Worm (Caenorhabditis elegans) whole organism, L2 larva: Measurements from ENCODE around the gene aat-3.

Experiments
- F13H6.1 ChIP-seq: sonication (generic microtip); optimal IDR thresholded peaks from 2 replicates; lab custom pipeline; 2016; ENCODE audit warnings: missing genetic modification characterization, missing compliant biosample characterization
- egl-27 ChIP-seq: sonication (generic microtip); optimal IDR thresholded peaks from 3 replicates; lab custom pipeline; 2017; ENCODE audit warnings: missing biosample characterization, missing genetic modification reagents, missing genetic modification characterization

- TF ChIP-seq F13H6.1 (tag; lab: Kevin White, UChicago) (no peak), egl-27 (no peak)
Measured at ce11 chrX:2515224-2515623, 36.8 kb upstream of the aat-3 start, which contains the start of gene syg-1.
